Worm (Caenorhabditis elegans) whole organism, early embryonic: ENCODE results near the gene nhr-272.

ENCODE experiments used
- B0310.2 ChIP-seq: sonication (generic microtip); optimal IDR thresholded peaks from 2 replicates; lab custom pipeline; 2016; ENCODE audit warnings: mild to moderate bottlenecking, missing genetic modification characterization, missing compliant biosample characterization
- F13C5.2 ChIP-seq: sonication (generic microtip); optimal IDR thresholded peaks from 2 replicates; lab custom pipeline; 2017; ENCODE audit warnings: mild to moderate bottlenecking, missing genetic modification characterization, inconsistent platforms, missing compliant biosample characterization
- aly-1 ChIP-seq: sonication (generic microtip); optimal IDR thresholded peaks from 2 replicates; lab custom pipeline; 2016; ENCODE audit warnings: missing genetic modification characterization, missing compliant biosample characterization
- ama-1 ChIP-seq: fragments of 150-350 bp; optimal IDR thresholded peaks from 2 replicates; lab custom pipeline; 2014
- ceh-13 ChIP-seq: fragments of 200-800 bp; sonication (Bioruptor generic); optimal IDR thresholded peaks from 2 replicates; lab custom pipeline; 2018; ENCODE audit warnings: mild to moderate bottlenecking, missing genetic modification characterization, missing compliant biosample characterization
- ceh-36 ChIP-seq: sonication (generic microtip); optimal IDR thresholded peaks from 2 replicates; lab custom pipeline; 2016; ENCODE audit warnings: missing genetic modification characterization, inconsistent platforms, missing compliant biosample characterization
- ets-7 ChIP-seq: sonication (generic microtip); optimal IDR thresholded peaks from 2 replicates; lab custom pipeline; 2016; ENCODE audit warnings: missing genotype, missing genetic modification characterization, missing compliant biosample characterization
- flt-1 ChIP-seq: fragments of 200-800 bp; sonication (Bioruptor generic); IDR thresholded peaks from 2 replicates; pipeline ENCODE4 v1.3.6; 2022; ENCODE audit warnings: missing genetic modification characterization, missing compliant biosample characterization
- hmbx-1 ChIP-seq: sonication (generic microtip); optimal IDR thresholded peaks from 2 replicates; lab custom pipeline; 2016; ENCODE audit warnings: mild to moderate bottlenecking, missing genetic modification characterization, missing compliant biosample characterization
- hmg-4 ChIP-seq: fragments of 200-800 bp; sonication (Bioruptor generic); optimal IDR thresholded peaks from 2 replicates; lab custom pipeline; 2018; ENCODE audit warnings: mild to moderate bottlenecking, missing genetic modification characterization, missing compliant biosample characterization
- hnd-1 ChIP-seq: sonication (generic microtip); optimal IDR thresholded peaks from 2 replicates; lab custom pipeline; 2016; ENCODE audit warnings: missing genetic modification characterization, missing compliant biosample characterization
- pes-1 ChIP-seq: fragments of 200-800 bp; sonication (Bioruptor generic); IDR thresholded peaks from 2 replicates; pipeline ENCODE4 v1.3.6; 2022; ENCODE audit warnings: missing genetic modification reagents, missing genetic modification characterization, missing compliant biosample characterization
- scrt-1 ChIP-seq: fragments of 200-800 bp; sonication (Bioruptor generic); IDR thresholded peaks from 2 replicates; pipeline ENCODE4 v1.3.6; 2022; ENCODE audit warnings: missing genetic modification characterization, missing compliant biosample characterization
- sea-1 ChIP-seq: fragments of 200-800 bp; sonication (Bioruptor generic); conservative IDR thresholded peaks from 2 replicates; pipeline ENCODE4 v1.3.6; 2022; ENCODE audit warnings: missing genetic modification characterization, missing compliant biosample characterization
- tbx-11 ChIP-seq: fragments of 200-800 bp; sonication (Bioruptor generic); IDR thresholded peaks from 2 replicates; pipeline ENCODE4 v1.3.6; 2022; ENCODE audit warnings: missing genetic modification characterization, missing compliant biosample characterization
- tbx-37 ChIP-seq: fragments of 200-800 bp; sonication (Bioruptor generic); conservative IDR thresholded peaks from 2 replicates; pipeline ENCODE4 v1.3.6; 2022; ENCODE audit warnings: missing genetic modification reagents, missing genetic modification characterization, missing compliant biosample characterization
- tra-4 ChIP-seq: sonication (generic microtip); optimal IDR thresholded peaks from 2 replicates; lab custom pipeline; 2017; ENCODE audit warnings: missing genetic modification characterization, missing compliant biosample characterization

The nhr-272 gene

DNA sequence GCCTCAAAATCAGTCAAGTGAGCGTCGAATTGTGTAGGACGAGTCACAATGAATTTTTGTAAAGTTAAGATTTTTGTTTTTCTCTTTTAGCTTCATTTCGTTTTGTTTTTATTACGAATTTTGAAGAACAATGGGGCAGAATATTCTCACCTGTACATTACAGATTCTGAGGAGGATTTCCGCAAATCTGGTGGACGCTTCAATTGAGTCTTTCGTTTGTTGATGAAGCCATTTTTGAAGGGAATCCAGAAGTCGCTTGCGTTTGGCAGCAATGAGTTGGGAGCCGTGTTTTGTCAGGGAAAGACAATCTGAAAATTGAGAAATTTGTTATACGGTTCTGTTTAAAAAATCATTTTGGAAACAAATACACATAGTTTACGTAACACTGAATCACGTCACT, 40.2 kb downstream of the nhr-272 start:
- TF ChIP-seq sea-1 (GFP tag; lab: Robert Waterston, UW), result no peak
- no peak for TF ChIP-seq flt-1 (GFP tag; lab: Robert Waterston, UW)
- no peak for TF ChIP-seq ceh-36
- no peak for TF ChIP-seq hnd-1
- TF ChIP-seq aly-1 (tag; lab: Kevin White, UChicago), result no peak
- no peak for TF ChIP-seq ets-7 (tag; lab: Kevin White, UChicago)
- no peak for TF ChIP-seq ceh-13 (GFP tag; lab: Kevin White, UChicago)
- no peak for TF ChIP-seq ama-1 (lab: Kevin White, UChicago)
- TF ChIP-seq hmbx-1, result no peak
- TF ChIP-seq pes-1 (GFP tag; lab: Robert Waterston, UW), result no peak
- TF ChIP-seq tra-4, result no peak
- TF ChIP-seq tbx-37 (GFP tag; lab: Robert Waterston, UW), result no peak
- no peak for TF ChIP-seq scrt-1
- TF ChIP-seq tbx-11 (GFP tag; lab: Robert Waterston, UW), result no peak
- TF ChIP-seq hmg-4 (GFP tag; lab: Kevin White, UChicago), result no peak
- TF ChIP-seq B0310.2 (tag; lab: Kevin White, UChicago), result no peak
- no peak for TF ChIP-seq F13C5.2 (tag; lab: Kevin White, UChicago)

- no peak for TF ChIP-seq aly-1 (tag; lab: Kevin White, UChicago)
- TF ChIP-seq tbx-37 (GFP tag; lab: Robert Waterston, UW), result no peak
- no peak for TF ChIP-seq tbx-11 (GFP tag; lab: Robert Waterston, UW)
- TF ChIP-seq pes-1 (GFP tag; lab: Robert Waterston, UW), result no peak
- no peak for TF ChIP-seq flt-1 (GFP tag; lab: Robert Waterston, UW)
- TF ChIP-seq hmbx-1, result no peak
- no peak for TF ChIP-seq hmg-4 (GFP tag; lab: Kevin White, UChicago)
- no peak for TF ChIP-seq ets-7 (tag; lab: Kevin White, UChicago)
- no peak for TF ChIP-seq tra-4
- no peak for TF ChIP-seq sea-1 (GFP tag; lab: Robert Waterston, UW)
- no peak for TF ChIP-seq hnd-1
- TF ChIP-seq scrt-1, result no peak
- no peak for TF ChIP-seq B0310.2 (tag; lab: Kevin White, UChicago)
- TF ChIP-seq ceh-13 (GFP tag; lab: Kevin White, UChicago), result no peak
- no peak for TF ChIP-seq ceh-36
- TF ChIP-seq F13C5.2 (tag; lab: Kevin White, UChicago), result no peak
- TF ChIP-seq ama-1 (lab: Kevin White, UChicago), result no peak
These were observed 41.1 kb downstream of the nhr-272 start, which contains the start of gene nlp-76 for ce11 chrX:12663537-12663936. TSS of gene nlp-76 (minus strand) at chrX:12663903.

DNA sequence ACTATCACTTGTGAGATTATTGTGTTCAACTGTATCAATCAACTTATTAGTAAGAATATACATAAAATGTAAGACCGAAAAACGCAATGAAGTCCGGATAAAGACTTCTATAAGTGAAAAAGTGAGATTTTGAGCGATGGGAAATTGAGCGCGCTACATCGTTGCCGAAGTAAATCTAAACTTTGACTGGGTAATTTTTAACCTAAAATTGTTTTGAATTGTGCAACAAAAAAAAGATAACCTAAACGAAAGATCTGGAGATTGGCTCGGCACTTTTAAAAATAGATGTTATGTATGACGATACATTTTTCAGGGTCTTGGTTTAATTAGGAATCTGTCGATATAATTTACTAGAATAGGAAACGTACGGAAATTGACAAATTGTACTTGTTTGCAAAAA, 41.5 kb downstream of the nhr-272 start:
- TF ChIP-seq ama-1 (lab: Kevin White, UChicago), result no peak
- no peak for TF ChIP-seq hnd-1
- no peak for TF ChIP-seq aly-1 (tag; lab: Kevin White, UChicago)
- TF ChIP-seq hmbx-1, result no peak
- TF ChIP-seq ceh-36, result no peak
- TF ChIP-seq pes-1 (GFP tag; lab: Robert Waterston, UW), result no peak
- TF ChIP-seq tra-4, result no peak
- no peak for TF ChIP-seq sea-1 (GFP tag; lab: Robert Waterston, UW)
- TF ChIP-seq ceh-13 (GFP tag; lab: Kevin White, UChicago), result no peak
- TF ChIP-seq tbx-37 (GFP tag; lab: Robert Waterston, UW), result no peak
- TF ChIP-seq flt-1 (GFP tag; lab: Robert Waterston, UW), result no peak
- TF ChIP-seq scrt-1, result no peak
- no peak for TF ChIP-seq F13C5.2 (tag; lab: Kevin White, UChicago)
- no peak for TF ChIP-seq tbx-11 (GFP tag; lab: Robert Waterston, UW)
- no peak for TF ChIP-seq hmg-4 (GFP tag; lab: Kevin White, UChicago)
- TF ChIP-seq ets-7 (tag; lab: Kevin White, UChicago), result no peak
- TF ChIP-seq B0310.2 (tag; lab: Kevin White, UChicago), result no peak

DNA sequence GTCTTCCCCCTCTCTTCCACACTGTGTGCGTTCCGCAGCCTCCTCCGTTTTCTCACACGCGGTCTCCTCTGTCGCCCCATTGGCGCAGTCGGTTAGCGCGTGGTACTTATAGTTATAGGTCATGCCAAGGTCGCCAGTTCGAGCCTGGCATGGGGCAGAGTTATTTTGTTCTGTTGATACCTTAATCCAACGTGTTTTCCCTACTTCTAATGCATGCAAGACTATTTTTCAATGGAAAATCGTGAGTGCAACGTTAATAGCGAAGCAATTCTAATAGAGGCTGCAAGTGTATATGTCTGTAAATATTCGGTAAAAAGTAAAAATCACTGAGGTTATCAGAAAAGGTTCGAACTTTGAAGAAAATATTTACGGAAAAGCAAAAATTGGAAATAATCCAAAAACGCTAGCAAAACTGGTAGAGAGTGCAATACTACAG, 43.5 kb downstream of the nhr-272 start:
- peak; percentile 90 for TF ChIP-seq B0310.2 (tag; lab: Kevin White, UChicago)
- TF ChIP-seq ceh-13 (GFP tag; lab: Kevin White, UChicago), result peak; percentile 74
- TF ChIP-seq tbx-11 (GFP tag; lab: Robert Waterston, UW), result peak; percentile 84
- TF ChIP-seq scrt-1, result peak; percentile 86
- no peak for TF ChIP-seq ama-1 (lab: Kevin White, UChicago)
- peak; percentile 94 for TF ChIP-seq ceh-36
- TF ChIP-seq hmbx-1, result peak; percentile 74
- peak; percentile 91 for TF ChIP-seq F13C5.2 (tag; lab: Kevin White, UChicago)
- TF ChIP-seq aly-1 (tag; lab: Kevin White, UChicago), result peak; percentile 97
- peak; percentile 94 for TF ChIP-seq sea-1 (GFP tag; lab: Robert Waterston, UW)
- TF ChIP-seq hnd-1, result peak; percentile 71
- peak; percentile 90 for TF ChIP-seq pes-1 (GFP tag; lab: Robert Waterston, UW)
- TF ChIP-seq tra-4, result peak; percentile 78
- TF ChIP-seq flt-1 (GFP tag; lab: Robert Waterston, UW), result peak; percentile 82
- peak; percentile 93 for TF ChIP-seq hmg-4 (GFP tag; lab: Kevin White, UChicago)
- TF ChIP-seq tbx-37 (GFP tag; lab: Robert Waterston, UW), result peak; percentile 60
- TF ChIP-seq ets-7 (tag; lab: Kevin White, UChicago), result peak; percentile 62

- TF ChIP-seq pes-1 (GFP tag; lab: Robert Waterston, UW) (no peak), hmbx-1 (no peak), ets-7 (tag; lab: Kevin White, UChicago) (no peak), tbx-11 (GFP tag; lab: Robert Waterston, UW) (no peak), hnd-1 (no peak), F13C5.2 (tag; lab: Kevin White, UChicago) (no peak), ceh-36 (no peak), B0310.2 (tag; lab: Kevin White, UChicago) (no peak), hmg-4 (GFP tag; lab: Kevin White, UChicago) (no peak), ama-1 (lab: Kevin White, UChicago) (no peak)
These were observed 44.8 kb downstream of the nhr-272 start, which contains the start of gene C02B4.3 for ce11 chrX:12659814-12660213. TSS of gene C02B4.3 (minus strand) at chrX:12659847.

ce11 chrX:12656420-12657033, 48.1 kb downstream of the nhr-272 start:
- TF ChIP-seq pes-1 (GFP tag; lab: Robert Waterston, UW), result 0 out of 2 replicates have a peak, but pooled peaks have one; percentile 49
- no peak for TF ChIP-seq F13C5.2 (tag; lab: Kevin White, UChicago)
